Fruit fly (Drosophila melanogaster) whole organism, embryonic: Measurements from ENCODE around the gene CG14153.

Experiments
- CG10267 ChIP-seq: fragments of 200-800 bp; sonication (Bioruptor generic); optimal IDR thresholded peaks from 2 replicates; lab custom pipeline; 2018; ENCODE audit warnings: missing biosample characterization, mild to moderate bottlenecking, missing genetic modification characterization, moderate library complexity
- CG10654 ChIP-seq: fragments of 200-800 bp; sonication (Bioruptor generic); optimal IDR thresholded peaks from 2 replicates; lab custom pipeline; 2016; ENCODE audit warnings: missing biosample characterization, missing genetic modification characterization
- CG12219 ChIP-seq: fragments of 200-800 bp; sonication (Bioruptor generic); optimal IDR thresholded peaks from 3 replicates; lab custom pipeline; 2018; ENCODE audit warnings: missing biosample characterization, mild to moderate bottlenecking, missing genetic modification characterization
- CG12299 ChIP-seq: fragments of 200-800 bp; sonication (Bioruptor generic); optimal IDR thresholded peaks from 2 replicates; lab custom pipeline; 2018; ENCODE audit warnings: missing biosample characterization, mild to moderate bottlenecking, missing genetic modification characterization
- CG12769 ChIP-seq: fragments of 200-800 bp; sonication (Bioruptor generic); optimal IDR thresholded peaks from 2 replicates; lab custom pipeline; 2019; ENCODE audit warnings: missing biosample characterization, mild to moderate bottlenecking, missing genetic modification characterization, moderate library complexity
- CG13123 ChIP-seq: fragments of 200-800 bp; sonication (Bioruptor generic); optimal IDR thresholded peaks from 2 replicates; lab custom pipeline; 2016; ENCODE audit warnings: missing biosample characterization, missing genetic modification characterization
- CG13775 ChIP-seq: fragments of 200-800 bp; sonication (Bioruptor generic); optimal IDR thresholded peaks from 3 replicates; lab custom pipeline; 2017; ENCODE audit warnings: missing biosample characterization, mild to moderate bottlenecking, missing genetic modification characterization
- CG16863 ChIP-seq: fragments of 200-800 bp; sonication (Bioruptor generic); optimal IDR thresholded peaks from 3 replicates; lab custom pipeline; 2016; ENCODE audit warnings: missing biosample characterization, missing genetic modification characterization
- CG17568 ChIP-seq: fragments of 200-800 bp; sonication (Bioruptor generic); optimal IDR thresholded peaks from 2 replicates; lab custom pipeline; 2018; ENCODE audit warnings: missing biosample characterization, mild to moderate bottlenecking, missing genetic modification characterization, moderate library complexity
- CG31224 ChIP-seq: fragments of 200-800 bp; sonication (Bioruptor generic); IDR thresholded peaks from 2 replicates; pipeline ENCODE4 v1.3.6; 2022; ENCODE audit warnings: missing biosample characterization, missing genetic modification characterization
- CG6654 ChIP-seq: fragments of 200-800 bp; sonication (Bioruptor generic); optimal IDR thresholded peaks from 2 replicates; lab custom pipeline; 2017; ENCODE audit warnings: missing biosample characterization, mild to moderate bottlenecking, missing genetic modification characterization
- CG6765 ChIP-seq: fragments of 200-800 bp; sonication (Bioruptor generic); optimal IDR thresholded peaks from 3 replicates; lab custom pipeline; 2017; ENCODE audit warnings: missing biosample characterization, mild to moderate bottlenecking, missing genetic modification characterization
- CG6854 ChIP-seq: fragments of 200-800 bp; sonication (Bioruptor generic); optimal IDR thresholded peaks from 3 replicates; lab custom pipeline; 2017; ENCODE audit warnings: missing biosample characterization, mild to moderate bottlenecking, missing genetic modification characterization
- CG7928 ChIP-seq: fragments of 200-800 bp; sonication (Bioruptor generic); optimal IDR thresholded peaks from 2 replicates; lab custom pipeline; 2017; ENCODE audit warnings: missing biosample characterization, mild to moderate bottlenecking, missing genetic modification characterization
- CG8765 ChIP-seq: fragments of 200-800 bp; sonication (Bioruptor generic); IDR thresholded peaks from 2 replicates; pipeline ENCODE4 v1.3.6; 2022; ENCODE audit warnings: missing biosample characterization, missing genetic modification characterization
- Dip3 ChIP-seq: fragments of 200-800 bp; sonication (Bioruptor generic); optimal IDR thresholded peaks from 3 replicates; lab custom pipeline; 2016; ENCODE audit warnings: missing biosample characterization, missing genetic modification characterization
- Fer3 ChIP-seq: fragments of 200-800 bp; sonication (Bioruptor generic); optimal IDR thresholded peaks from 2 replicates; lab custom pipeline; 2018; ENCODE audit warnings: missing biosample characterization, mild to moderate bottlenecking, missing genetic modification characterization, moderate library complexity
- HLH4C ChIP-seq: fragments of 200-800 bp; sonication (Bioruptor generic); IDR thresholded peaks from 3 replicates; pipeline ENCODE4 v1.3.6; 2022; ENCODE audit warnings: missing biosample characterization, missing genetic modification characterization; ENCODE audit not compliant: partially characterized antibody
- HLHmδ ChIP-seq: fragments of 200-800 bp; sonication (Bioruptor generic); optimal IDR thresholded peaks from 2 replicates; lab custom pipeline; 2018; ENCODE audit warnings: missing biosample characterization, mild to moderate bottlenecking, missing genetic modification characterization, moderate library complexity
- Hey ChIP-seq: fragments of 200-800 bp; sonication (Bioruptor generic); optimal IDR thresholded peaks from 3 replicates; lab custom pipeline; 2018; ENCODE audit warnings: missing biosample characterization, mild to moderate bottlenecking, missing genetic modification characterization
- HmgZ ChIP-seq: fragments of 200-800 bp; sonication (Bioruptor generic); optimal IDR thresholded peaks from 2 replicates; lab custom pipeline; 2018; ENCODE audit warnings: missing biosample characterization, mild to moderate bottlenecking, missing genetic modification characterization
- NK7.1 ChIP-seq: fragments of 200-800 bp; sonication (Bioruptor generic); optimal IDR thresholded peaks from 3 replicates; lab custom pipeline; 2016; ENCODE audit warnings: missing biosample characterization, missing genetic modification characterization
- Sox100B ChIP-seq: fragments of 200-800 bp; sonication (Bioruptor generic); optimal IDR thresholded peaks from 3 replicates; lab custom pipeline; 2018; ENCODE audit warnings: missing biosample characterization, mild to moderate bottlenecking, missing genetic modification characterization
- Ssrp ChIP-seq: fragments of 200-800 bp; sonication (Bioruptor generic); optimal IDR thresholded peaks from 2 replicates; lab custom pipeline; 2018; ENCODE audit warnings: missing biosample characterization, mild to moderate bottlenecking, missing genetic modification characterization, moderate library complexity
- Usf ChIP-seq: fragments of 200-800 bp; sonication (Bioruptor generic); optimal IDR thresholded peaks from 2 replicates; lab custom pipeline; 2017; ENCODE audit warnings: missing genotype, missing biosample characterization, missing genetic modification characterization
- amos ChIP-seq: fragments of 200-800 bp; sonication (Bioruptor generic); IDR thresholded peaks from 2 replicates; pipeline ENCODE4 v1.3.6; 2022; ENCODE audit warnings: missing biosample characterization, missing genetic modification characterization; ENCODE audit not compliant: partially characterized antibody
- az2 ChIP-seq: fragments of 200-800 bp; sonication (Bioruptor generic); optimal IDR thresholded peaks from 3 replicates; lab custom pipeline; 2016; ENCODE audit warnings: missing biosample characterization, missing genetic modification characterization
- caup ChIP-seq: fragments of 200-800 bp; sonication (Bioruptor generic); optimal IDR thresholded peaks from 3 replicates; lab custom pipeline; 2017; ENCODE audit warnings: missing biosample characterization, mild to moderate bottlenecking, missing genetic modification characterization, moderate library complexity; ENCODE audit not compliant: severe bottlenecking
- danr ChIP-seq: fragments of 200-800 bp; sonication (Bioruptor generic); IDR thresholded peaks from 2 replicates; pipeline ENCODE4 v1.3.6; 2022; ENCODE audit warnings: missing biosample characterization, missing genetic modification characterization
- emc ChIP-seq: fragments of 200-800 bp; sonication (Bioruptor generic); optimal IDR thresholded peaks from 2 replicates; lab custom pipeline; 2016; ENCODE audit warnings: missing biosample characterization, missing genetic modification characterization
- fd64A ChIP-seq: fragments of 200-800 bp; sonication (Bioruptor generic); optimal IDR thresholded peaks from 3 replicates; lab custom pipeline; 2018; ENCODE audit warnings: missing biosample characterization, mild to moderate bottlenecking, missing genetic modification characterization
- gfzf ChIP-seq: fragments of 200-800 bp; sonication (Bioruptor generic); optimal IDR thresholded peaks from 2 replicates; lab custom pipeline; 2016; ENCODE audit warnings: missing biosample characterization, mild to moderate bottlenecking, missing genetic modification characterization, moderate library complexity
- gro ChIP-seq: fragments of 200-800 bp; sonication (Bioruptor generic); optimal IDR thresholded peaks from 2 replicates; lab custom pipeline; 2016; ENCODE audit warnings: missing biosample characterization, missing genetic modification characterization
- ham ChIP-seq: fragments of 200-800 bp; sonication (Bioruptor generic); IDR thresholded peaks from 2 replicates; pipeline ENCODE4 v1.3.6; 2022; ENCODE audit warnings: missing biosample characterization, missing genetic modification characterization
- hb ChIP-seq: fragments of 200-800 bp; sonication (Bioruptor generic); IDR thresholded peaks from 3 replicates; pipeline ENCODE4 v1.3.6; 2022; ENCODE audit warnings: missing biosample characterization, missing genetic modification characterization; ENCODE audit not compliant: partially characterized antibody
- ind ChIP-seq: fragments of 200-800 bp; sonication (Bioruptor generic); optimal IDR thresholded peaks from 3 replicates; lab custom pipeline; 2016; ENCODE audit warnings: missing biosample characterization, missing genetic modification characterization
- inv ChIP-seq: fragments of 200-800 bp; sonication (Bioruptor generic); IDR thresholded peaks from 2 replicates; pipeline ENCODE4 v1.3.6; 2022; ENCODE audit warnings: missing biosample characterization, missing genetic modification characterization; ENCODE audit not compliant: partially characterized antibody
- lov ChIP-seq, 2 experiments: fragments of 200-800 bp in 1 of 2; fragments of >200 bp in 1 of 2; sonication (Bioruptor generic) in 1 of 2; IDR thresholded peaks in 1 of 2; optimal IDR thresholded peaks in 1 of 2; 2 replicates in 1 of 2; 3 replicates in 1 of 2; pipeline versions ENCODE4 v1.3.6 to Lab custom; 2017 to 2022; ENCODE audit warnings: missing biosample characterization in 1 of 2, missing genetic modification characterization in 1 of 2
- otp ChIP-seq: fragments of 200-800 bp; sonication (Bioruptor generic); IDR thresholded peaks from 3 replicates; pipeline ENCODE4, ENCODE4 v1.3.6; 2022; ENCODE audit warnings: missing biosample characterization, missing genetic modification characterization
- ro ChIP-seq: fragments of 200-800 bp; sonication (Bioruptor generic); IDR thresholded peaks from 2 replicates; pipeline ENCODE4 v1.3.6; 2022; ENCODE audit warnings: missing biosample characterization, missing genetic modification characterization
- sd ChIP-seq: fragments of 200-800 bp; sonication (Bioruptor generic); optimal IDR thresholded peaks from 3 replicates; lab custom pipeline; 2018; ENCODE audit warnings: missing biosample characterization, mild to moderate bottlenecking, missing genetic modification characterization, moderate library complexity
- sens ChIP-seq: fragments of 200-800 bp; sonication (Bioruptor generic); peaks from one replicate; lab custom pipeline; 2016; ENCODE audit warnings: missing biosample characterization, missing genetic modification characterization
- shn ChIP-seq: fragments of 200-800 bp; sonication (Bioruptor generic); optimal IDR thresholded peaks from 3 replicates; lab custom pipeline; 2016; ENCODE audit warnings: missing biosample characterization, missing genetic modification characterization
- tgo ChIP-seq: fragments of 200-800 bp; sonication (Bioruptor generic); IDR thresholded peaks from 3 replicates; pipeline ENCODE4 v1.3.6; 2022; ENCODE audit warnings: missing biosample characterization, missing genetic modification characterization
- tna ChIP-seq: fragments of 200-800 bp; sonication (Bioruptor generic); IDR thresholded peaks from 2 replicates; pipeline ENCODE4 v1.3.6; 2022; ENCODE audit warnings: missing biosample characterization, missing genetic modification characterization; ENCODE audit not compliant: partially characterized antibody
- ttk ChIP-seq: fragments of 200-800 bp; sonication (Bioruptor generic); IDR thresholded peaks from 2 replicates; pipeline ENCODE4 v2.1.2; 2022; ENCODE audit warnings: missing biosample characterization, missing genetic modification characterization
- twi ChIP-seq: fragments of 200-800 bp; optimal IDR thresholded peaks from 2 replicates; lab custom pipeline; 2019; ENCODE audit warnings: missing biosample characterization, mild to moderate bottlenecking, missing genetic modification characterization, moderate library complexity
- usp ChIP-seq: fragments of >200 bp; optimal IDR thresholded peaks from 2 replicates; lab custom pipeline; 2017; ENCODE audit warnings: missing biosample characterization, missing genetic modification characterization
- wek ChIP-seq: fragments of 200-800 bp; sonication (Bioruptor generic); optimal IDR thresholded peaks from 3 replicates; lab custom pipeline; 2018; ENCODE audit warnings: missing biosample characterization, mild to moderate bottlenecking, missing genetic modification characterization, moderate library complexity
- wor ChIP-seq: fragments of 200-800 bp; sonication (Bioruptor generic); IDR thresholded peaks from 2 replicates; pipeline ENCODE4 v1.3.6; 2022; ENCODE audit warnings: missing biosample characterization, missing genetic modification characterization
- zen2 ChIP-seq: fragments of 200-800 bp; sonication (Bioruptor generic); IDR thresholded peaks from 3 replicates; pipeline ENCODE4 v1.3.6; 2022; ENCODE audit warnings: missing biosample characterization, missing genetic modification characterization; ENCODE audit not compliant: partially characterized antibody

CG14153 gene

dm6 chr3L:10679711-10680154, 36.4 kb downstream of the CG14153 start (continued):
- TF ChIP-seq ind (GFP tag; lab: Kevin White, UChicago): no peak
- TF ChIP-seq Dip3 (GFP tag; lab: Kevin White, UChicago): no peak
- TF ChIP-seq CG13123 (GFP tag; lab: Kevin White, UChicago): no peak
- TF ChIP-seq Hey (tag; lab: Kevin White, UChicago): no peak
- TF ChIP-seq CG8765 (GFP tag; lab: Robert Waterston, UW): no peak
- no peak for TF ChIP-seq ro (GFP tag; lab: Robert Waterston, UW)
- no peak for TF ChIP-seq zen2 (GFP tag; lab: Robert Waterston, UW)
- peak; percentile 2 for TF ChIP-seq CG16863
- TF ChIP-seq tna: no peak
- TF ChIP-seq CG31224 (GFP tag; lab: Robert Waterston, UW): no peak
- TF ChIP-seq sd: no peak
- peak; percentile 32 for TF ChIP-seq CG17568 (GFP tag; lab: Kevin White, UChicago)
- TF ChIP-seq otp (GFP tag; lab: Robert Waterston, UW): 0 out of 3 replicates have a peak, but pooled peaks have one; percentile 11
- no peak for TF ChIP-seq amos (GFP tag; lab: Robert Waterston, UW)
- TF ChIP-seq emc (GFP tag; lab: Kevin White, UChicago): no peak
- TF ChIP-seq usp (GFP tag; lab: Kevin White, UChicago): no peak
- no peak for TF ChIP-seq sens
- TF ChIP-seq ttk (GFP tag; lab: Robert Waterston, UW): no peak
- TF ChIP-seq wor (GFP tag; lab: Robert Waterston, UW): no peak
- TF ChIP-seq CG6854 (GFP tag; lab: Kevin White, UChicago): no peak
- no peak for TF ChIP-seq HLH4C (GFP tag; lab: Robert Waterston, UW)
- TF ChIP-seq az2 (GFP tag; lab: Kevin White, UChicago): no peak
- peak; percentile 0 for TF ChIP-seq gro (GFP tag; lab: Kevin White, UChicago)
- no peak for TF ChIP-seq Fer3 (tag; lab: Kevin White, UChicago)
- no peak for TF ChIP-seq CG10267
- TF ChIP-seq NK7.1 (GFP tag; lab: Kevin White, UChicago): no peak
- no peak for TF ChIP-seq ham (GFP tag; lab: Robert Waterston, UW)
- TF ChIP-seq CG12769 (tag; lab: Kevin White, UChicago): no peak
- TF ChIP-seq fd64A: no peak
- peak; percentile 66 for TF ChIP-seq CG6765
- peak; percentile 22 for TF ChIP-seq CG13775 (GFP tag; lab: Kevin White, UChicago)
- TF ChIP-seq danr (GFP tag; lab: Robert Waterston, UW): no peak
- no peak for TF ChIP-seq caup
- TF ChIP-seq Usf (GFP tag; lab: Kevin White, UChicago): no peak
- no peak for TF ChIP-seq CG6654 (GFP tag; lab: Kevin White, UChicago)
- no peak for TF ChIP-seq CG7928 (GFP tag; lab: Kevin White, UChicago)
- no peak for TF ChIP-seq gfzf
- no peak for TF ChIP-seq wek
- no peak for TF ChIP-seq hb (GFP tag; lab: Robert Waterston, UW)
- TF ChIP-seq inv (GFP tag; lab: Robert Waterston, UW): no peak
- no peak for TF ChIP-seq Ssrp (tag; lab: Kevin White, UChicago)
- no peak for TF ChIP-seq HLHmδ
- TF ChIP-seq CG12299: no peak
- TF ChIP-seq HmgZ (tag; lab: Kevin White, UChicago): peak; percentile 23
- peak; percentile 30 for TF ChIP-seq Sox100B
- no peak for TF ChIP-seq lov (optimal IDR thresholded peaks at IDR 0.05; lab: Kevin White, UChicago)
- TF ChIP-seq lov (GFP tag; IDR thresholded peaks at IDR 0.05; lab: Robert Waterston, UW): no peak
- no peak for TF ChIP-seq CG10654 (GFP tag; lab: Kevin White, UChicago)
- no peak for TF ChIP-seq shn
- no peak for TF ChIP-seq twi (tag; lab: Kevin White, UChicago)
- no peak for TF ChIP-seq CG12219 (GFP tag; lab: Kevin White, UChicago)
- no peak; the same call in 2 of the 3 replicates for TF ChIP-seq tgo (GFP tag; lab: Robert Waterston, UW)
